Worm (Caenorhabditis elegans): Measurements from ENCODE around the gene F54E7.6.

Gene F54E7.6

ce11 chrIII:5680141-5680540 is 19.3 kb upstream of the F54E7.6 start, which contains the start of gene pst-2 (continued):
- TF ChIP-seq madf-6 (GFP tag; IDR thresholded peaks at IDR 0.05) (peak; percentile 66; the same call in 1 of the 2 replicates), ama-1 (optimal IDR thresholded peaks at IDR 0.05) (no peak), ama-1 (GFP tag; optimal IDR thresholded peaks at IDR 0.05) (peak in 1 of 2 experiments; percentile 37), ztf-6 (GFP tag; IDR thresholded peaks at IDR 0.05) (no peak), ceh-58 (GFP tag; IDR thresholded peaks at IDR 0.05) (peak; percentile 67; the same call in 1 of the 2 replicates), hrde-1 (tag; optimal IDR thresholded peaks at IDR 0.05; ENCODE audit: borderline replicate concordance) (peak; percentile 74), zfh-2 (GFP tag; conservative IDR thresholded peaks at IDR 0.05) (no peak), egl-44 (GFP tag; IDR thresholded peaks at IDR 0.05) (0 out of 2 replicates have a peak, but pooled peaks have one; percentile 13), ZK185.1 (tag; optimal IDR thresholded peaks at IDR 0.05; ENCODE audit: poor library complexity, severe bottlenecking) (no peak), dpl-1 (GFP tag; optimal IDR thresholded peaks at IDR 0.05) (no peak), ekl-4 (GFP tag; IDR thresholded peaks at IDR 0.05) (0 out of 2 replicates have a peak, but pooled peaks have one; percentile 25), C06A6.2 (GFP tag; conservative IDR thresholded peaks at IDR 0.05) (no peak), attf-3 (GFP tag; conservative IDR thresholded peaks at IDR 0.05) (no peak), pbrm-1 (GFP tag; IDR thresholded peaks at IDR 0.05) (peak; percentile 43; the same call in 1 of the 2 replicates), T07F8.4 (tag; optimal IDR thresholded peaks at IDR 0.05) (no peak), die-1 (tag; optimal IDR thresholded peaks at IDR 0.05) (no peak), lin-54 (GFP tag; optimal IDR thresholded peaks at IDR 0.05) (peak; percentile 49), Y53F4B.3 (GFP tag; IDR thresholded peaks at IDR 0.05) (no peak), ztf-18 (tag; optimal IDR thresholded peaks at IDR 0.05) (no peak)

- peak; percentile 97 for TF ChIP-seq ZK185.1 (tag; optimal IDR thresholded peaks at IDR 0.05; ENCODE audit: poor library complexity, severe bottlenecking)
- peak; percentile 95 for TF ChIP-seq hmg-1.2 (GFP tag; IDR thresholded peaks at IDR 0.05)
- TF ChIP-seq nfya-2 (GFP tag; IDR thresholded peaks at IDR 0.05): no peak
- TF ChIP-seq lsl-1 (GFP tag; optimal IDR thresholded peaks at IDR 0.05): peak; percentile 82
- TF ChIP-seq hrde-1 (tag; optimal IDR thresholded peaks at IDR 0.05; ENCODE audit: borderline replicate concordance): peak; percentile 57
- no peak for TF ChIP-seq nhr-120 (GFP tag; IDR thresholded peaks at IDR 0.05)
- TF ChIP-seq snpc-1.1 (tag; optimal IDR thresholded peaks at IDR 0.05; ENCODE audit: insufficient read depth): peak; percentile 78
- TF ChIP-seq ztf-25 (GFP tag; IDR thresholded peaks at IDR 0.05): no peak
- peak; percentile 99 for TF ChIP-seq attf-5 (GFP tag; optimal IDR thresholded peaks at IDR 0.05)
- no peak for TF ChIP-seq F10E7.11 (tag; optimal IDR thresholded peaks at IDR 0.05)
- peak; percentile 83 for TF ChIP-seq cebp-1 (GFP tag; IDR thresholded peaks at IDR 0.05)
- peak; percentile 94 for TF ChIP-seq cebp-1 (tag; optimal IDR thresholded peaks at IDR 0.05)
- no peak for TF ChIP-seq zfh-2 (GFP tag; conservative IDR thresholded peaks at IDR 0.05)
- TF ChIP-seq T07F8.4 (tag; optimal IDR thresholded peaks at IDR 0.05): no peak
- peak; percentile 94 for TF ChIP-seq C17E4.6 (GFP tag; IDR thresholded peaks at IDR 0.05)
- TF ChIP-seq K11D2.4 (GFP tag; IDR thresholded peaks at IDR 0.05): peak; percentile 96
- peak; percentile 93 for TF ChIP-seq F33H1.4 (GFP tag; IDR thresholded peaks at IDR 0.05)
- TF ChIP-seq lir-1 (GFP tag; conservative IDR thresholded peaks at IDR 0.05): peak; percentile 95
- peak; percentile 48 to 99 (median 88) for TF ChIP-seq lin-35 (GFP tag; optimal IDR thresholded peaks at IDR 0.05)
- TF ChIP-seq egrh-3 (GFP tag; IDR thresholded peaks at IDR 0.05): peak; percentile 42; the same call in 1 of the 2 replicates
- no peak for TF ChIP-seq nhr-27 (tag; optimal IDR thresholded peaks at IDR 0.05)
- TF ChIP-seq lsy-27 (tag; optimal IDR thresholded peaks at IDR 0.05; ENCODE audit: borderline replicate concordance, insufficient read depth): peak; percentile 19
- peak; percentile 86 for TF ChIP-seq ztf-6 (GFP tag; IDR thresholded peaks at IDR 0.05)
- peak; percentile 91 for TF ChIP-seq K12H6.12 (tag; optimal IDR thresholded peaks at IDR 0.05)
- no peak for TF ChIP-seq sdz-38 (tag; optimal IDR thresholded peaks at IDR 0.05)
- TF ChIP-seq nfya-1 (tag; optimal IDR thresholded peaks at IDR 0.05; ENCODE audit: borderline replicate concordance, insufficient read depth): no peak
- no peak for TF ChIP-seq lag-1 (GFP tag; IDR thresholded peaks at IDR 0.05)
- peak; percentile 98 for TF ChIP-seq Y53G8AR.9 (GFP tag; conservative IDR thresholded peaks at IDR 0.05)
- peak; percentile 95 for TF ChIP-seq ztf-26 (tag; optimal IDR thresholded peaks at IDR 0.05)
- peak; percentile 86 for TF ChIP-seq atf-7 (tag; optimal IDR thresholded peaks at IDR 0.05)
- 0 out of 2 replicates have a peak, but pooled peaks have one; percentile 23 for TF ChIP-seq Y53F4B.3 (GFP tag; IDR thresholded peaks at IDR 0.05)
- peak; percentile 83 for TF ChIP-seq nhr-80 (tag; optimal IDR thresholded peaks at IDR 0.05)
- TF ChIP-seq somi-1 (GFP tag; optimal IDR thresholded peaks at IDR 0.05): peak; percentile 85
- no peak for TF ChIP-seq die-1 (tag; optimal IDR thresholded peaks at IDR 0.05)
Observed at ce11 chrIII:5678935-5679334, 18.1 kb upstream of the F54E7.6 start, which contains the start of the genes ska-3 and rps-12. Gene ska-3 (minus strand): TSS chrIII:5679005. Gene rps-12 (plus strand): TSS chrIII:5679298.
